Fruit fly (Drosophila melanogaster) whole organism, embryonic: ENCODE results near the gene CG31344.

Experiments
- Abd-B ChIP-seq: fragments of 200-800 bp; sonication (Bioruptor generic); optimal IDR thresholded peaks from 2 replicates; lab custom pipeline; 2018; ENCODE audit warnings: missing biosample characterization, mild to moderate bottlenecking, missing genetic modification characterization, moderate library complexity
- Ada2b ChIP-seq: fragments of 200-800 bp; sonication (Bioruptor generic); IDR thresholded peaks from 2 replicates; pipeline ENCODE4 v1.3.6; 2022; ENCODE audit warnings: missing biosample characterization, missing genetic modification characterization
- Bgb ChIP-seq: fragments of 200-800 bp; sonication (Bioruptor generic); IDR thresholded peaks from 2 replicates; pipeline ENCODE4 v1.3.6; 2022; ENCODE audit warnings: missing biosample characterization, missing genetic modification characterization; ENCODE audit not compliant: partially characterized antibody
- CG10959 ChIP-seq: fragments of 200-800 bp; sonication (Bioruptor generic); IDR thresholded peaks from 2 replicates; pipeline ENCODE4 v1.3.6; 2022; ENCODE audit warnings: missing biosample characterization, missing genetic modification characterization
- CG11504 ChIP-seq: fragments of 200-800 bp; sonication (Bioruptor generic); optimal IDR thresholded peaks from 3 replicates; lab custom pipeline; 2019; ENCODE audit warnings: missing biosample characterization, mild to moderate bottlenecking, missing genetic modification characterization, moderate library complexity
- CG13894 ChIP-seq: fragments of 200-800 bp; sonication (Bioruptor generic); optimal IDR thresholded peaks from 3 replicates; lab custom pipeline; 2018; ENCODE audit warnings: missing biosample characterization, mild to moderate bottlenecking, missing genetic modification characterization, moderate library complexity
- CG14710 ChIP-seq: fragments of 200-800 bp; sonication (Bioruptor generic); optimal IDR thresholded peaks from 3 replicates; lab custom pipeline; 2019; ENCODE audit warnings: missing biosample characterization, mild to moderate bottlenecking, missing genetic modification characterization, moderate library complexity
- CG17328 ChIP-seq: fragments of 200-800 bp; sonication (Bioruptor generic); IDR thresholded peaks from 2 replicates; pipeline ENCODE4 v1.3.6; 2022; ENCODE audit warnings: missing biosample characterization, missing genetic modification characterization
- CG18619 ChIP-seq: fragments of 200-800 bp; sonication (Bioruptor generic); optimal IDR thresholded peaks from 3 replicates; lab custom pipeline; 2017; ENCODE audit warnings: missing biosample characterization, mild to moderate bottlenecking, missing genetic modification characterization
- CG2202 ChIP-seq: fragments of 200-800 bp; sonication (Bioruptor generic); optimal IDR thresholded peaks from 2 replicates; lab custom pipeline; 2018; ENCODE audit warnings: missing biosample characterization, mild to moderate bottlenecking, missing genetic modification characterization
- CG2678 ChIP-seq: fragments of 200-800 bp; sonication (Bioruptor generic); optimal IDR thresholded peaks from 3 replicates; lab custom pipeline; 2019; ENCODE audit warnings: missing biosample characterization, mild to moderate bottlenecking, missing genetic modification characterization, moderate library complexity
- CG31441 ChIP-seq: fragments of 200-800 bp; sonication (Bioruptor generic); IDR thresholded peaks from 2 replicates; pipeline ENCODE4 v1.3.6; 2022; ENCODE audit warnings: missing biosample characterization, missing genetic modification characterization
- CG3163 ChIP-seq: fragments of 200-800 bp; sonication (Bioruptor generic); optimal IDR thresholded peaks from 3 replicates; lab custom pipeline; 2016; ENCODE audit warnings: missing biosample characterization, missing genetic modification characterization
- CG34224 ChIP-seq: fragments of 200-800 bp; sonication (Bioruptor generic); IDR thresholded peaks from 3 replicates; pipeline ENCODE4 v1.3.6; 2022; ENCODE audit warnings: missing biosample characterization, missing genetic modification characterization; ENCODE audit not compliant: partially characterized antibody
- CG42726 ChIP-seq: fragments of 200-800 bp; sonication (Bioruptor generic); IDR thresholded peaks from 2 replicates; pipeline ENCODE4 v1.3.6; 2022; ENCODE audit warnings: missing biosample characterization, missing genetic modification characterization; ENCODE audit not compliant: partially characterized antibody
- CG4282 ChIP-seq: fragments of 200-800 bp; sonication (Bioruptor generic); optimal IDR thresholded peaks from 2 replicates; lab custom pipeline; 2016; ENCODE audit warnings: missing biosample characterization, missing genetic modification characterization
- CG5953 ChIP-seq: fragments of 200-800 bp; sonication (Bioruptor generic); IDR thresholded peaks from 2 replicates; pipeline ENCODE4 v1.3.6; 2022; ENCODE audit warnings: missing biosample characterization, missing genetic modification characterization
- CG6175 ChIP-seq: fragments of 200-800 bp; sonication (Bioruptor generic); IDR thresholded peaks from 3 replicates; pipeline ENCODE4 v1.3.6; 2022; ENCODE audit warnings: missing biosample characterization, missing genetic modification characterization
- CG6254 ChIP-seq: fragments of 200-800 bp; sonication (Bioruptor generic); optimal IDR thresholded peaks from 3 replicates; lab custom pipeline; 2017; ENCODE audit warnings: mild to moderate bottlenecking, missing biosample characterization, missing genetic modification reagents, missing genetic modification characterization
- CG6765 ChIP-seq: fragments of 200-800 bp; sonication (Bioruptor generic); optimal IDR thresholded peaks from 3 replicates; lab custom pipeline; 2017; ENCODE audit warnings: missing biosample characterization, mild to moderate bottlenecking, missing genetic modification characterization
- CG7928 ChIP-seq: fragments of 200-800 bp; sonication (Bioruptor generic); optimal IDR thresholded peaks from 2 replicates; lab custom pipeline; 2017; ENCODE audit warnings: missing biosample characterization, mild to moderate bottlenecking, missing genetic modification characterization
- CG8944 ChIP-seq: fragments of 200-800 bp; sonication (Bioruptor generic); optimal IDR thresholded peaks from 3 replicates; lab custom pipeline; 2016; ENCODE audit warnings: missing biosample characterization, missing genetic modification characterization
- CG9609 ChIP-seq: fragments of 200-800 bp; sonication (Bioruptor generic); optimal IDR thresholded peaks from 3 replicates; lab custom pipeline; 2016; ENCODE audit warnings: missing biosample characterization, missing genetic modification characterization
- Dfd ChIP-seq, 2 experiments: fragments of >200 bp; optimal IDR thresholded peaks; 2 replicates each; lab custom pipeline; 2017; ENCODE audit warnings: missing biosample characterization in 2 of 2, missing genetic modification characterization in 2 of 2
- Gug ChIP-seq: fragments of 200-800 bp; sonication (Bioruptor generic); IDR thresholded peaks from 4 replicates; pipeline ENCODE4 v1.3.6; 2022; ENCODE audit warnings: missing biosample characterization, missing genetic modification characterization
- HHEX ChIP-seq: fragments of 200-800 bp; sonication (Bioruptor generic); optimal IDR thresholded peaks from 3 replicates; lab custom pipeline; 2017; ENCODE audit warnings: missing biosample characterization, mild to moderate bottlenecking, missing genetic modification characterization, missing genetic modification reagents
- Hr39 ChIP-seq: fragments of >200 bp; optimal IDR thresholded peaks from 2 replicates; lab custom pipeline; 2017
- Hr78 ChIP-seq, 2 experiments: fragments of 200-800 bp in 1 of 2; fragments of >200 bp in 1 of 2; sonication (Bioruptor generic) in 1 of 2; optimal IDR thresholded peaks; 2 replicates each; lab custom pipeline; 2017 to 2019; ENCODE audit warnings: missing biosample characterization in 2 of 2, missing genetic modification characterization in 2 of 2, mild to moderate bottlenecking in 1 of 2, moderate library complexity in 1 of 2
- Med ChIP-seq: fragments of 200-800 bp; sonication (Bioruptor generic); peaks from one replicate; lab custom pipeline; 2016; ENCODE audit warnings: missing biosample characterization, missing genetic modification characterization, mild to moderate bottlenecking, inconsistent platforms, moderate library complexity
- Mes4 ChIP-seq: fragments of 200-800 bp; sonication (Bioruptor generic); optimal IDR thresholded peaks from 2 replicates; lab custom pipeline; 2016; ENCODE audit warnings: missing biosample characterization, missing genetic modification characterization
- Nf-YB ChIP-seq: fragments of 200-800 bp; sonication (Bioruptor generic); optimal IDR thresholded peaks from 3 replicates; lab custom pipeline; 2019; ENCODE audit warnings: missing biosample characterization, mild to moderate bottlenecking, missing genetic modification characterization, moderate library complexity
- Ptx1 ChIP-seq: fragments of 200-800 bp; sonication (Bioruptor generic); IDR thresholded peaks from 2 replicates; pipeline ENCODE4 v1.3.6; 2022; ENCODE audit warnings: missing biosample characterization, missing genetic modification characterization
- az2 ChIP-seq: fragments of 200-800 bp; sonication (Bioruptor generic); optimal IDR thresholded peaks from 3 replicates; lab custom pipeline; 2016; ENCODE audit warnings: missing biosample characterization, missing genetic modification characterization
- bsh ChIP-seq, 2 experiments: fragments of 200-800 bp; sonication (Bioruptor generic); optimal IDR thresholded peaks; 2 replicates each; lab custom pipeline; 2017 to 2018; ENCODE audit warnings: mild to moderate bottlenecking in 2 of 2, missing biosample characterization in 2 of 2, missing genetic modification characterization in 2 of 2, moderate library complexity in 1 of 2
- ci ChIP-seq: fragments of 200-800 bp; sonication (Bioruptor generic); IDR thresholded peaks from 3 replicates; pipeline ENCODE4 v1.3.6; 2022; ENCODE audit warnings: missing biosample characterization, missing genetic modification characterization
- da ChIP-seq: fragments of 200-800 bp; sonication (Bioruptor generic); optimal IDR thresholded peaks from 2 replicates; lab custom pipeline; 2016; ENCODE audit warnings: missing biosample characterization, missing genetic modification characterization
- eve ChIP-seq, 2 experiments: fragments of >200 bp; optimal IDR thresholded peaks; 2 replicates each; lab custom pipeline; 2017; ENCODE audit warnings: missing biosample characterization in 2 of 2, missing genetic modification characterization in 2 of 2
- fd3F ChIP-seq: fragments of 200-800 bp; sonication (Bioruptor generic); optimal IDR thresholded peaks from 2 replicates; lab custom pipeline; 2018; ENCODE audit warnings: missing biosample characterization, mild to moderate bottlenecking, missing genetic modification characterization, moderate library complexity
- lilli ChIP-seq: fragments of 200-800 bp; sonication (Bioruptor generic); optimal IDR thresholded peaks from 3 replicates; lab custom pipeline; 2016; ENCODE audit warnings: missing biosample characterization, missing genetic modification characterization
- maf-S ChIP-seq: fragments of 200-800 bp; sonication (Bioruptor generic); optimal IDR thresholded peaks from 2 replicates; lab custom pipeline; 2016; ENCODE audit warnings: missing biosample characterization, missing genetic modification characterization
- nom ChIP-seq: fragments of 200-800 bp; sonication (Bioruptor generic); optimal IDR thresholded peaks from 2 replicates; lab custom pipeline; 2017; ENCODE audit warnings: missing biosample characterization, missing genetic modification characterization, mild to moderate bottlenecking, moderate library complexity, missing genetic modification reagents
- oc ChIP-seq: fragments of 200-800 bp; sonication (Bioruptor generic); optimal IDR thresholded peaks from 2 replicates; lab custom pipeline; 2018; ENCODE audit warnings: missing biosample characterization, mild to moderate bottlenecking, missing genetic modification characterization, moderate library complexity
- odd ChIP-seq: fragments of 200-800 bp; sonication (Bioruptor generic); optimal IDR thresholded peaks from 2 replicates; lab custom pipeline; 2017; ENCODE audit warnings: missing biosample characterization, mild to moderate bottlenecking, missing genetic modification characterization
- pnt ChIP-seq: fragments of 200-800 bp; sonication (Bioruptor generic); optimal IDR thresholded peaks from 3 replicates; lab custom pipeline; 2016; ENCODE audit warnings: missing biosample characterization, missing genetic modification characterization
- pros ChIP-seq: fragments of 200-800 bp; sonication (Bioruptor generic); optimal IDR thresholded peaks from 3 replicates; lab custom pipeline; 2019; ENCODE audit warnings: missing biosample characterization, mild to moderate bottlenecking, missing genetic modification characterization, moderate library complexity
- sisA ChIP-seq: fragments of 200-800 bp; sonication (Bioruptor generic); IDR thresholded peaks from 2 replicates; pipeline ENCODE4 v1.3.6; 2022; ENCODE audit warnings: missing biosample characterization, missing genetic modification characterization
- so ChIP-seq: fragments of 200-800 bp; sonication (Bioruptor generic); IDR thresholded peaks from 3 replicates; pipeline ENCODE4 v1.3.6; 2022; ENCODE audit warnings: missing biosample characterization, missing genetic modification characterization
- unc-4 ChIP-seq: fragments of 200-800 bp; sonication (Bioruptor generic); IDR thresholded peaks from 2 replicates; pipeline ENCODE4 v1.3.6; 2022; ENCODE audit warnings: missing biosample characterization, missing genetic modification characterization; ENCODE audit not compliant: partially characterized antibody
- vnd ChIP-seq: fragments of 200-800 bp; sonication (Bioruptor generic); IDR thresholded peaks from 3 replicates; pipeline ENCODE4 v1.3.6; 2022; ENCODE audit warnings: missing biosample characterization, missing genetic modification characterization; ENCODE audit not compliant: partially characterized antibody
- zen ChIP-seq: fragments of 200-800 bp; sonication (Bioruptor generic); optimal IDR thresholded peaks from 3 replicates; lab custom pipeline; 2018; ENCODE audit warnings: missing biosample characterization, mild to moderate bottlenecking, missing genetic modification characterization, moderate library complexity
- zen2 ChIP-seq: fragments of 200-800 bp; sonication (Bioruptor generic); IDR thresholded peaks from 3 replicates; pipeline ENCODE4 v1.3.6; 2022; ENCODE audit warnings: missing biosample characterization, missing genetic modification characterization; ENCODE audit not compliant: partially characterized antibody

Gene CG31344

dm6 chr3R:15250454-15250853 lies 25.3 kb upstream of the CG31344 start (continued):
- TF ChIP-seq CG5953 (peak; percentile 54; the same call in 1 of the 2 replicates), zen2 (GFP tag; lab: Robert Waterston, UW) (no peak), maf-S (GFP tag; lab: Kevin White, UChicago) (no peak), HHEX (GFP tag; lab: Kevin White, UChicago) (peak; percentile 42), Ptx1 (GFP tag; lab: Robert Waterston, UW) (peak; percentile 76), CG13894 (tag; lab: Kevin White, UChicago) (no peak), bsh (GFP tag; optimal IDR thresholded peaks at IDR 0.05; lab: Kevin White, UChicago) (no peak), Ada2b (GFP tag; lab: Robert Waterston, UW) (peak; percentile 74), Bgb (GFP tag; lab: Robert Waterston, UW) (no peak), Dfd (GFP tag; optimal IDR thresholded peaks at IDR 0.05; lab: Kevin White, UChicago) (no peak), ci (peak; percentile 75; the same call in 2 of the 3 replicates), Med (GFP tag; lab: Kevin White, UChicago) (peak; percentile 77), Hr39 (lab: Kevin White, UChicago) (no peak), Mes4 (GFP tag; lab: Kevin White, UChicago) (no peak), CG4282 (no peak), CG3163 (no peak), eve (GFP tag; optimal IDR thresholded peaks at IDR 0.05; lab: Kevin White, UChicago) (no peak), oc (tag; lab: Kevin White, UChicago) (no peak), lilli (GFP tag; lab: Kevin White, UChicago) (peak; percentile 65), CG11504 (tag; lab: Kevin White, UChicago) (no peak), pnt (GFP tag; lab: Kevin White, UChicago) (no peak), CG7928 (GFP tag; lab: Kevin White, UChicago) (no peak), CG31441 (GFP tag; lab: Robert Waterston, UW) (no peak; the same call in none of the 2 replicates), sisA (GFP tag; lab: Robert Waterston, UW) (peak; percentile 63), pros (GFP tag; lab: Kevin White, UChicago) (no peak), CG10959 (GFP tag; lab: Robert Waterston, UW) (no peak), unc-4 (GFP tag; lab: Robert Waterston, UW) (no peak), Hr78 (GFP tag; optimal IDR thresholded peaks at IDR 0.05; lab: Kevin White, UChicago) (no peak), CG6175 (GFP tag; lab: Robert Waterston, UW) (0 out of 3 replicates have a peak, but pooled peaks have one; percentile 57), CG14710 (tag; lab: Kevin White, UChicago) (no peak), fd3F (GFP tag; lab: Kevin White, UChicago) (no peak), CG6765 (GFP tag; lab: Kevin White, UChicago) (peak; percentile 47), CG6254 (GFP tag; lab: Kevin White, UChicago) (no peak), CG8944 (GFP tag; lab: Kevin White, UChicago) (no peak), CG42726 (GFP tag; lab: Robert Waterston, UW) (no peak), CG17328 (peak; percentile 76), az2 (GFP tag; lab: Kevin White, UChicago) (peak; percentile 34), CG9609 (GFP tag; lab: Kevin White, UChicago) (no peak), Gug (GFP tag; lab: Robert Waterston, UW) (peak; percentile 67), Abd-B (GFP tag; lab: Kevin White, UChicago) (no peak), vnd (GFP tag; lab: Robert Waterston, UW) (no peak), CG18619 (GFP tag; lab: Kevin White, UChicago) (no peak), so (GFP tag; lab: Robert Waterston, UW) (peak; percentile 73; the same call in 1 of the 3 replicates), CG2678 (tag; lab: Kevin White, UChicago) (no peak), da (no peak), zen (no peak), Nf-YB (GFP tag; lab: Kevin White, UChicago) (no peak), CG34224 (GFP tag; lab: Robert Waterston, UW) (no peak), CG2202 (tag; lab: Kevin White, UChicago) (no peak), odd (no peak), nom (GFP tag; lab: Kevin White, UChicago) (no peak)
